Worm (Caenorhabditis elegans): Measurements from ENCODE around the gene cept-2.
A peak's percentile ranks its signal among the peaks of the same experiment; 100 is the strongest.

The cept-2 gene

ce11 chrV:14350949-14351348 is 3.4 kb downstream of the cept-2 start:
- 0 out of 2 replicates have a peak, but pooled peaks have one; percentile 32 for TF ChIP-seq attf-3 (GFP tag; conservative IDR thresholded peaks at IDR 0.05)
- peak; percentile 67 for TF ChIP-seq K12H6.12 (tag; optimal IDR thresholded peaks at IDR 0.05)
- peak; percentile 44 for TF ChIP-seq efl-1 (GFP tag; optimal IDR thresholded peaks at IDR 0.05)
- no peak for TF ChIP-seq athp-1 (tag; optimal IDR thresholded peaks at IDR 0.05)
- TF ChIP-seq F49E8.2 (tag; optimal IDR thresholded peaks at IDR 0.05; ENCODE audit: insufficient read depth) = no peak
- peak; percentile 51; the same call in 1 of the 2 replicates for TF ChIP-seq rcor-1 (GFP tag; IDR thresholded peaks at IDR 0.05)
- 0 out of 2 replicates have a peak, but pooled peaks have one; percentile 18 for TF ChIP-seq madf-3 (GFP tag; IDR thresholded peaks at IDR 0.05)
- peak; percentile 18 for TF ChIP-seq akir-1 (GFP tag; optimal IDR thresholded peaks at IDR 0.05)
- no peak for TF ChIP-seq T07F8.4 (tag; optimal IDR thresholded peaks at IDR 0.05)
- TF ChIP-seq egl-44 (GFP tag; IDR thresholded peaks at IDR 0.05) = peak; percentile 65
- peak; percentile 54 for TF ChIP-seq ztf-26 (tag; optimal IDR thresholded peaks at IDR 0.05)
- TF ChIP-seq ztf-22 (GFP tag; optimal IDR thresholded peaks at IDR 0.05) = peak; percentile 36
- TF ChIP-seq ceh-100 (GFP tag; IDR thresholded peaks at IDR 0.05) = peak; percentile 70
- TF ChIP-seq hmg-1.2 (GFP tag; IDR thresholded peaks at IDR 0.05) = peak; percentile 60; the same call in 1 of the 2 replicates
- TF ChIP-seq ekl-4 (GFP tag; IDR thresholded peaks at IDR 0.05) = peak; percentile 85
- no peak for TF ChIP-seq sea-2 (GFP tag; IDR thresholded peaks at IDR 0.05)
- no peak for TF ChIP-seq T26A5.8 (tag; optimal IDR thresholded peaks at IDR 0.05)
- TF ChIP-seq hrde-1 (tag; optimal IDR thresholded peaks at IDR 0.05; ENCODE audit: borderline replicate concordance) = no peak
- TF ChIP-seq B0336.3 (GFP tag; IDR thresholded peaks at IDR 0.05) = peak; percentile 71
- peak; percentile 72 for TF ChIP-seq ZK185.1 (tag; optimal IDR thresholded peaks at IDR 0.05; ENCODE audit: poor library complexity, severe bottlenecking)
- no peak for TF ChIP-seq Y95B8A.8 (GFP tag; IDR thresholded peaks at IDR 0.05)
- peak; percentile 33 for TF ChIP-seq repo-1 (tag; optimal IDR thresholded peaks at IDR 0.05)
- TF ChIP-seq aptf-2 (GFP tag; conservative IDR thresholded peaks at IDR 0.05) = 0 out of 2 replicates have a peak, but pooled peaks have one; percentile 16
- TF ChIP-seq bed-1 (GFP tag; IDR thresholded peaks at IDR 0.05) = no peak
- no peak for TF ChIP-seq madf-6 (GFP tag; IDR thresholded peaks at IDR 0.05)
- TF ChIP-seq mel-28 (tag; optimal IDR thresholded peaks at IDR 0.05; ENCODE audit: borderline replicate concordance) = no peak
- peak; percentile 84 for TF ChIP-seq ets-4 (GFP tag; optimal IDR thresholded peaks at IDR 0.05)
- TF ChIP-seq B0019.2 (GFP tag; conservative IDR thresholded peaks at IDR 0.05) = no peak
- no peak; the same call in 1 of the 2 replicates for TF ChIP-seq ztf-6 (GFP tag; IDR thresholded peaks at IDR 0.05)
- no peak for TF ChIP-seq D2030.7 (GFP tag; IDR thresholded peaks at IDR 0.05)
- TF ChIP-seq F37B4.10 (GFP tag; IDR thresholded peaks at IDR 0.05) = no peak
- no peak for TF ChIP-seq tlf-1 (GFP tag; optimal IDR thresholded peaks at IDR 0.05)
- peak; percentile 80 for TF ChIP-seq nhr-90 (tag; optimal IDR thresholded peaks at IDR 0.05)
- no peak for TF ChIP-seq gei-17 (GFP tag; optimal IDR thresholded peaks at IDR 0.05)
- 0 out of 2 replicates have a peak, but pooled peaks have one; percentile 23 for TF ChIP-seq ceh-40 (GFP tag; IDR thresholded peaks at IDR 0.05)
- TF ChIP-seq ama-1 (optimal IDR thresholded peaks at IDR 0.05) = no peak
- TF ChIP-seq ama-1 (GFP tag; optimal IDR thresholded peaks at IDR 0.05) = peak in 1 of 2 experiments; percentile 23
- peak; percentile 75 to 87 for TF ChIP-seq let-607 (tag; optimal IDR thresholded peaks at IDR 0.05)
- peak; percentile 1 for TF ChIP-seq dpl-1 (GFP tag; optimal IDR thresholded peaks at IDR 0.05)
- peak; percentile 93 for TF ChIP-seq mcd-1 (GFP tag; IDR thresholded peaks at IDR 0.05)
- 0 out of 2 replicates have a peak, but pooled peaks have one; percentile 38 for TF ChIP-seq let-526 (GFP tag; IDR thresholded peaks at IDR 0.05)
- TF ChIP-seq Y53G8AR.9 (GFP tag; conservative IDR thresholded peaks at IDR 0.05) = peak; percentile 55
- peak; percentile 46; the same call in 1 of the 2 replicates for TF ChIP-seq K11D2.4 (GFP tag; IDR thresholded peaks at IDR 0.05)
- no peak for TF ChIP-seq rpc-1 (optimal IDR thresholded peaks at IDR 0.05)
- no peak for TF ChIP-seq rpc-1 (tag; optimal IDR thresholded peaks at IDR 0.05)
- no peak for TF ChIP-seq cebp-1 (GFP tag; IDR thresholded peaks at IDR 0.05)
- peak; percentile 83 for TF ChIP-seq cebp-1 (tag; optimal IDR thresholded peaks at IDR 0.05)
- peak; percentile 76 for TF ChIP-seq atf-7 (tag; optimal IDR thresholded peaks at IDR 0.05)
- TF ChIP-seq dox-1 (GFP tag; IDR thresholded peaks at IDR 0.05) = peak; percentile 90
- TF ChIP-seq cebp-2 (GFP tag; IDR thresholded peaks at IDR 0.05) = no peak
